Worm (Caenorhabditis elegans) whole organism, young adult: ENCODE measurements around the gene tofu-1.

Experiments
- F52B5.7 ChIP-seq: sonication (generic microtip); optimal IDR thresholded peaks from 2 replicates; lab custom pipeline; 2016; ENCODE audit warnings: mild to moderate bottlenecking, missing genetic modification characterization, missing compliant biosample characterization
- Y53F4B.3 ChIP-seq: fragments of 200-800 bp; sonication (Bioruptor generic); IDR thresholded peaks from 2 replicates; pipeline ENCODE4 v1.3.6; 2022; ENCODE audit warnings: missing genetic modification reagents, missing genetic modification characterization, missing compliant biosample characterization
- ama-1 ChIP-seq, 3 experiments: fragments of 150-350 bp in 1 of 3; sonication (generic microtip) in 2 of 3; optimal IDR thresholded peaks; 2 replicates each; lab custom pipeline; 2014 to 2018; ENCODE audit warnings: missing biosample characterization in 2 of 3, missing genetic modification characterization in 2 of 3, missing genetic modification reagents in 2 of 3
- ets-4 ChIP-seq: fragments of 200-800 bp; sonication (Bioruptor generic); optimal IDR thresholded peaks from 2 replicates; lab custom pipeline; 2018; ENCODE audit warnings: mild to moderate bottlenecking, missing genetic modification characterization, missing compliant biosample characterization
- snpc-3.4 ChIP-seq: sonication (generic microtip); optimal IDR thresholded peaks from 2 replicates; lab custom pipeline; 2017; ENCODE audit warnings: missing genetic modification characterization, mild to moderate bottlenecking, missing compliant biosample characterization, antibody characterized with exemption, moderate library complexity, missing genotype, missing genetic modification reagents
- unc-130 ChIP-seq: sonication (generic microtip); optimal IDR thresholded peaks from 2 replicates; lab custom pipeline; 2016; ENCODE audit warnings: missing genetic modification reagents, missing genetic modification characterization, missing compliant biosample characterization

DNA sequence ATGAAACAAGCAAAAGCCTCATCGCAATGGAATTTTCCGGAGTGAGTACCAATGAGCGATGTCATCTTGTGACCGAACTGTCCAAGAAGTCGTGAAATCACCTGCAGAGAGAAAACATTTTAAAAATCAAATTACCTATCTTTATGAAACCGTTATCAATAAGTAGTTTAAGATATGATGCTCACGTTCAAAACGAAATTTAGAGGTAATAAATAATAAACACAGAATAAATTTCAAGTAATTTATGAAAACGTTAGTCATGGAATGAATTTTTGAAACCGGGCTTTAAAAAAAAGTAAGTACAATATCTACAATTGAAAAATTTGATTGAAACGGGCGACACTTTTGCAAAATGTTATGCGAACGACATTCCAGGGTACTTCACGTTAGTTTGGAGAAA is 6.7 kb downstream of the tofu-1 start, which contains the start of gene C27H6.8:
- no peak for TF ChIP-seq F52B5.7 (tag; lab: Kevin White, UChicago)
- TF ChIP-seq snpc-3.4 (tag; lab: Kevin White, UChicago), result no peak
- TF ChIP-seq unc-130 (GFP tag; lab: Kevin White, UChicago), result no peak
- no peak for TF ChIP-seq Y53F4B.3 (GFP tag; lab: Robert Waterston, UW)
- no peak for TF ChIP-seq ets-4 (GFP tag; lab: Kevin White, UChicago)
- TF ChIP-seq ama-1 (optimal IDR thresholded peaks at IDR 0.05; lab: Kevin White, UChicago), result no peak
- no peak for TF ChIP-seq ama-1 (GFP tag; optimal IDR thresholded peaks at IDR 0.05; lab: Kevin White, UChicago)
